Fruit fly (Drosophila melanogaster) whole organism, wandering third instar larva: ENCODE measurements around the gene CG31751.

ENCODE experiments used
- Vsx2 ChIP-seq: fragments of 200-300, 225-300 bp; sonication (Bioruptor generic); optimal IDR thresholded peaks from 2 replicates; lab custom pipeline; 2018; ENCODE audit warnings: missing biosample characterization, missing genetic modification characterization; ENCODE audit not compliant: partially characterized antibody
- fru ChIP-seq: fragments of 200-800 bp; sonication (Bioruptor generic); optimal IDR thresholded peaks from 3 replicates; lab custom pipeline; 2016; ENCODE audit warnings: missing biosample characterization, mild to moderate bottlenecking, missing genetic modification characterization
- pan ChIP-seq: fragments of >200 bp; optimal IDR thresholded peaks from 2 replicates; lab custom pipeline; 2017

DNA sequence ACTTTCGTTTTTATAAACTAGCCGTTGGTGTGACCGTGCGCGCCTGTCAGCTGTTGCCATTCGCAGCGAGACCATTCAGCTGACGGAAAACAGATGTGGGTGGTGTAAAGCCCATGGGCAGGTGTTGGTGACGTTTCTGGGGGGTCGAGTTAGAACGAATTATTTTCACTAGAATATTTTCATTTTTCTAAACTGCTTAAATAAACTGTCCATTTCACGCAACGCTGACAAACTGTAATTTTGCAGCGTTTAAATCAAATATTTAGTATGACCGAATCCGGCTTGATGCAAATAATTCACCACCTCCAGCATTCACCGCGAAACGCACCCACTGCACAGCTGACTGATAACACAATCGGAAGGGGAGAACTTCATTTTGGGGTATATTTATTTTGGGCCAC is 18.4 kb downstream of the CG31751 start, which contains the start of the genes CG10383 and CG10338:
- TF ChIP-seq pan (no peak), fru (GFP tag; lab: Kevin White, UChicago) (peak; percentile 90), Vsx2 (GFP tag; lab: Kevin White, UChicago) (no peak)
